Worm (Caenorhabditis elegans) whole organism, early embryonic: ENCODE measurements around the gene C29F7.3.

Experiments
- aly-1 ChIP-seq: sonication (generic microtip); optimal IDR thresholded peaks from 2 replicates; lab custom pipeline; 2016; ENCODE audit warnings: missing genetic modification characterization, missing compliant biosample characterization
- ama-1 ChIP-seq: fragments of 150-350 bp; optimal IDR thresholded peaks from 2 replicates; lab custom pipeline; 2014
- ceh-13 ChIP-seq: fragments of 200-800 bp; sonication (Bioruptor generic); optimal IDR thresholded peaks from 2 replicates; lab custom pipeline; 2018; ENCODE audit warnings: mild to moderate bottlenecking, missing genetic modification characterization, missing compliant biosample characterization
- ceh-36 ChIP-seq: sonication (generic microtip); optimal IDR thresholded peaks from 2 replicates; lab custom pipeline; 2016; ENCODE audit warnings: missing genetic modification characterization, inconsistent platforms, missing compliant biosample characterization
- ets-7 ChIP-seq: sonication (generic microtip); optimal IDR thresholded peaks from 2 replicates; lab custom pipeline; 2016; ENCODE audit warnings: missing genotype, missing genetic modification characterization, missing compliant biosample characterization
- flt-1 ChIP-seq: fragments of 200-800 bp; sonication (Bioruptor generic); IDR thresholded peaks from 2 replicates; pipeline ENCODE4 v1.3.6; 2022; ENCODE audit warnings: missing genetic modification characterization, missing compliant biosample characterization
- hnd-1 ChIP-seq: sonication (generic microtip); optimal IDR thresholded peaks from 2 replicates; lab custom pipeline; 2016; ENCODE audit warnings: missing genetic modification characterization, missing compliant biosample characterization
- pes-1 ChIP-seq: fragments of 200-800 bp; sonication (Bioruptor generic); IDR thresholded peaks from 2 replicates; pipeline ENCODE4 v1.3.6; 2022; ENCODE audit warnings: missing genetic modification reagents, missing genetic modification characterization, missing compliant biosample characterization
- scrt-1 ChIP-seq: fragments of 200-800 bp; sonication (Bioruptor generic); IDR thresholded peaks from 2 replicates; pipeline ENCODE4 v1.3.6; 2022; ENCODE audit warnings: missing genetic modification characterization, missing compliant biosample characterization

ce11 chrX:13376851-13377250 is 42.9 kb downstream of the C29F7.3 start, which contains the start of the genes C49F8.14 and gem-1:
- TF ChIP-seq ceh-13, result no peak
- no peak for TF ChIP-seq ama-1
- no peak for TF ChIP-seq hnd-1 (tag; lab: Kevin White, UChicago)
- no peak for TF ChIP-seq flt-1 (GFP tag; lab: Robert Waterston, UW)
- no peak for TF ChIP-seq pes-1 (GFP tag; lab: Robert Waterston, UW)
- no peak for TF ChIP-seq ets-7 (tag; lab: Kevin White, UChicago)
- TF ChIP-seq ceh-36 (tag; lab: Kevin White, UChicago), result no peak
- TF ChIP-seq aly-1 (tag; lab: Kevin White, UChicago), result no peak
- TF ChIP-seq scrt-1 (GFP tag; lab: Robert Waterston, UW), result no peak
